Worm (Caenorhabditis elegans): Measurements from ENCODE around the gene F59A7.14.

ce11 chrV:2067985-2068499 is 49.3 kb downstream of the F59A7.14 start, which contains the start of gene lbp-9:
- no peak for TF ChIP-seq eyg-1 (tag; optimal IDR thresholded peaks at IDR 0.05)
- no peak for TF ChIP-seq ama-1 (optimal IDR thresholded peaks at IDR 0.05)
- TF ChIP-seq unc-42 (tag; optimal IDR thresholded peaks at IDR 0.05), result no peak
- TF ChIP-seq sdc-2 (tag; optimal IDR thresholded peaks at IDR 0.05), result no peak
- no peak for TF ChIP-seq pha-4 (tag; optimal IDR thresholded peaks at IDR 0.05)
- TF ChIP-seq K09A11.1 (tag; optimal IDR thresholded peaks at IDR 0.05; ENCODE audit: insufficient read depth), result no peak

Measured in whole organism, late embryonic.